Fruit fly (Drosophila melanogaster) whole organism, embryonic: ENCODE results near the gene CG1246.

Experiments used
- Aef1 ChIP-seq: fragments of 200-800 bp; sonication (Bioruptor generic); IDR thresholded peaks from 3 replicates; pipeline ENCODE4 v1.3.6; 2022; ENCODE audit warnings: missing biosample characterization, missing genetic modification characterization
- Atf-2 ChIP-seq: fragments of 200-800 bp; sonication (Bioruptor generic); optimal IDR thresholded peaks from 2 replicates; lab custom pipeline; 2016; ENCODE audit warnings: missing biosample characterization, missing genetic modification characterization
- BtbVII ChIP-seq: fragments of 200-800 bp; sonication (Bioruptor generic); optimal IDR thresholded peaks from 3 replicates; lab custom pipeline; 2017; ENCODE audit warnings: missing biosample characterization, mild to moderate bottlenecking, missing genetic modification characterization
- CG10274 ChIP-seq: fragments of 200-800 bp; sonication (Bioruptor generic); optimal IDR thresholded peaks from 3 replicates; lab custom pipeline; 2017; ENCODE audit warnings: missing biosample characterization, mild to moderate bottlenecking, missing genetic modification characterization
- CG10431 ChIP-seq: fragments of 200-800 bp; sonication (Bioruptor generic); optimal IDR thresholded peaks from 3 replicates; lab custom pipeline; 2018; ENCODE audit warnings: missing biosample characterization, mild to moderate bottlenecking, missing genetic modification characterization
- CG10979 ChIP-seq: fragments of 200-800 bp; sonication (Bioruptor generic); optimal IDR thresholded peaks from 2 replicates; lab custom pipeline; 2018; ENCODE audit warnings: missing biosample characterization, mild to moderate bottlenecking, missing genetic modification characterization, moderate library complexity
- CG12744 ChIP-seq: fragments of 200-800 bp; sonication (Bioruptor generic); optimal IDR thresholded peaks from 2 replicates; lab custom pipeline; 2016; ENCODE audit warnings: missing biosample characterization, missing genetic modification characterization
- CG15269 ChIP-seq: fragments of 200-800 bp; sonication (Bioruptor generic); optimal IDR thresholded peaks from 2 replicates; lab custom pipeline; 2018; ENCODE audit warnings: missing biosample characterization, mild to moderate bottlenecking, missing genetic modification characterization, moderate library complexity
- CG17612 ChIP-seq: fragments of 200-800 bp; sonication (Bioruptor generic); IDR thresholded peaks from 2 replicates; pipeline ENCODE4 v1.3.6; 2022; ENCODE audit warnings: missing biosample characterization, missing genetic modification characterization
- CG17829 ChIP-seq: fragments of 200-800 bp; optimal IDR thresholded peaks from 2 replicates; lab custom pipeline; 2019; ENCODE audit warnings: missing biosample characterization, mild to moderate bottlenecking, missing genetic modification characterization, moderate library complexity
- CG1832 ChIP-seq: fragments of 200-800 bp; sonication (Bioruptor generic); optimal IDR thresholded peaks from 2 replicates; lab custom pipeline; 2017; ENCODE audit warnings: missing biosample characterization, mild to moderate bottlenecking, missing genetic modification characterization, inconsistent platforms
- CG2712 ChIP-seq: fragments of 200-800 bp; optimal IDR thresholded peaks from 3 replicates; lab custom pipeline; 2019; ENCODE audit warnings: missing biosample characterization, mild to moderate bottlenecking, missing genetic modification characterization, moderate library complexity
- CG2875 ChIP-seq: fragments of 200-800 bp; sonication (Bioruptor generic); optimal IDR thresholded peaks from 2 replicates; lab custom pipeline; 2017; ENCODE audit warnings: missing biosample characterization, mild to moderate bottlenecking, missing genetic modification characterization, missing genetic modification reagents
- CG34422 ChIP-seq: fragments of 200-800 bp; sonication (Bioruptor generic); IDR thresholded peaks from 3 replicates; pipeline ENCODE4 v1.3.6; 2022; ENCODE audit warnings: missing biosample characterization, missing genetic modification characterization
- CG4360 ChIP-seq: fragments of 200-800 bp; sonication (Bioruptor generic); IDR thresholded peaks from 2 replicates; pipeline ENCODE4 v1.3.6; 2022; ENCODE audit warnings: missing biosample characterization, missing genetic modification characterization
- CG43689 ChIP-seq: fragments of 200-800 bp; sonication (Bioruptor generic); IDR thresholded peaks from 2 replicates; pipeline ENCODE4 v1.3.6; 2022; ENCODE audit warnings: missing biosample characterization, missing genetic modification characterization
- CG7372 ChIP-seq: fragments of 200-800 bp; sonication (Bioruptor generic); IDR thresholded peaks from 2 replicates; pipeline ENCODE4 v1.3.6; 2022; ENCODE audit warnings: missing biosample characterization, missing genetic modification characterization
- D ChIP-seq, 2 experiments: fragments of 200-800 bp in 1 of 2; fragments of >200 bp in 1 of 2; sonication (Bioruptor generic) in 1 of 2; optimal IDR thresholded peaks; 2 replicates in 1 of 2; 3 replicates in 1 of 2; lab custom pipeline; 2017; ENCODE audit warnings: mild to moderate bottlenecking in 1 of 2, missing biosample characterization in 1 of 2, missing genetic modification characterization in 1 of 2, missing genetic modification reagents in 1 of 2
- D19A ChIP-seq: fragments of 200-800 bp; optimal IDR thresholded peaks from 3 replicates; lab custom pipeline; 2019; ENCODE audit warnings: missing biosample characterization, mild to moderate bottlenecking, missing genetic modification characterization, moderate library complexity
- Dad ChIP-seq: fragments of 200-800 bp; sonication (Bioruptor generic); optimal IDR thresholded peaks from 3 replicates; lab custom pipeline; 2016; ENCODE audit warnings: missing biosample characterization, missing genetic modification characterization
- Dbx ChIP-seq: fragments of 200-800 bp; sonication (Bioruptor generic); IDR thresholded peaks from 3 replicates; pipeline ENCODE4 v1.3.6; 2022; ENCODE audit warnings: missing biosample characterization, missing genetic modification characterization
- Deaf1 ChIP-seq: fragments of 200-800 bp; optimal IDR thresholded peaks from 3 replicates; lab custom pipeline; 2019; ENCODE audit warnings: missing biosample characterization, mild to moderate bottlenecking, missing genetic modification characterization, moderate library complexity
- Dp ChIP-seq: fragments of 200-800 bp; sonication (Bioruptor generic); optimal IDR thresholded peaks from 2 replicates; lab custom pipeline; 2018; ENCODE audit warnings: missing biosample characterization, mild to moderate bottlenecking, missing genetic modification characterization, moderate library complexity
- Eip74EF ChIP-seq, 2 experiments: fragments of 200-800 bp in 1 of 2; fragments of >200 bp in 1 of 2; sonication (Bioruptor generic) in 1 of 2; optimal IDR thresholded peaks; 2 replicates each; lab custom pipeline; 2017 to 2019; ENCODE audit warnings: missing biosample characterization in 2 of 2, missing genetic modification characterization in 2 of 2, mild to moderate bottlenecking in 1 of 2, moderate library complexity in 1 of 2
- H2.0 ChIP-seq: fragments of 200-800 bp; sonication (Bioruptor generic); IDR thresholded peaks from 2 replicates; pipeline ENCODE4 v1.3.6; 2022; ENCODE audit warnings: missing biosample characterization, missing genetic modification characterization
- HLHmδ ChIP-seq: fragments of 200-800 bp; sonication (Bioruptor generic); optimal IDR thresholded peaks from 2 replicates; lab custom pipeline; 2018; ENCODE audit warnings: missing biosample characterization, mild to moderate bottlenecking, missing genetic modification characterization, moderate library complexity
- Meics ChIP-seq: fragments of 200-800 bp; sonication (Bioruptor generic); optimal IDR thresholded peaks from 2 replicates; lab custom pipeline; 2017; ENCODE audit warnings: missing biosample characterization, mild to moderate bottlenecking, missing genetic modification characterization
- Rfx ChIP-seq: fragments of 200-800 bp; sonication (Bioruptor generic); IDR thresholded peaks from 2 replicates; pipeline ENCODE4 v1.3.6; 2022; ENCODE audit warnings: missing biosample characterization, missing genetic modification characterization
- Rx ChIP-seq: fragments of 200-800 bp; sonication (Bioruptor generic); IDR thresholded peaks from 2 replicates; pipeline ENCODE4 v1.3.6; 2022; ENCODE audit warnings: missing biosample characterization, missing genetic modification characterization
- Sox100B ChIP-seq: fragments of 200-800 bp; sonication (Bioruptor generic); optimal IDR thresholded peaks from 3 replicates; lab custom pipeline; 2018; ENCODE audit warnings: missing biosample characterization, mild to moderate bottlenecking, missing genetic modification characterization
- Ssrp ChIP-seq: fragments of 200-800 bp; sonication (Bioruptor generic); optimal IDR thresholded peaks from 2 replicates; lab custom pipeline; 2018; ENCODE audit warnings: missing biosample characterization, mild to moderate bottlenecking, missing genetic modification characterization, moderate library complexity
- chinmo ChIP-seq: fragments of 200-800 bp; sonication (Bioruptor generic); IDR thresholded peaks from 4 replicates; pipeline ENCODE4 v1.3.6; 2022; ENCODE audit warnings: missing biosample characterization, missing genetic modification characterization; ENCODE audit not compliant: partially characterized antibody
- crol ChIP-seq: fragments of 200-800 bp; sonication (Bioruptor generic); IDR thresholded peaks from 2 replicates; pipeline ENCODE4 v1.3.6; 2022; ENCODE audit warnings: missing biosample characterization, missing genetic modification characterization
- dimm ChIP-seq: fragments of 200-800 bp; sonication (Bioruptor generic); IDR thresholded peaks from 2 replicates; pipeline ENCODE4 v1.3.6; 2022; ENCODE audit warnings: missing biosample characterization, missing genetic modification characterization
- dm ChIP-seq: fragments of 200-800 bp; sonication (Bioruptor generic); optimal IDR thresholded peaks from 3 replicates; lab custom pipeline; 2016; ENCODE audit warnings: missing biosample characterization, missing genetic modification characterization
- ems ChIP-seq: fragments of 200-800 bp; sonication (Bioruptor generic); optimal IDR thresholded peaks from 3 replicates; lab custom pipeline; 2016; ENCODE audit warnings: missing biosample characterization, missing genetic modification characterization
- ewg ChIP-seq: fragments of 200-800 bp; sonication (Bioruptor generic); optimal IDR thresholded peaks from 3 replicates; lab custom pipeline; 2017; ENCODE audit warnings: mild to moderate bottlenecking, missing biosample characterization, missing genetic modification reagents, missing genetic modification characterization
- fd3F ChIP-seq: fragments of 200-800 bp; sonication (Bioruptor generic); optimal IDR thresholded peaks from 2 replicates; lab custom pipeline; 2018; ENCODE audit warnings: missing biosample characterization, mild to moderate bottlenecking, missing genetic modification characterization, moderate library complexity
- hkb ChIP-seq, 2 experiments: fragments of 200-800 bp in 1 of 2; fragments of >200 bp in 1 of 2; sonication (Bioruptor generic) in 1 of 2; IDR thresholded peaks in 1 of 2; optimal IDR thresholded peaks in 1 of 2; 2 replicates each; pipeline versions ENCODE4 v1.3.6 to Lab custom; 2017 to 2022; ENCODE audit warnings: missing biosample characterization in 1 of 2, missing genetic modification characterization in 1 of 2
- nerfin-1 ChIP-seq: fragments of 200-800 bp; sonication (Bioruptor generic); optimal IDR thresholded peaks from 3 replicates; lab custom pipeline; 2019; ENCODE audit warnings: missing biosample characterization, mild to moderate bottlenecking, missing genetic modification characterization, moderate library complexity
- pfk ChIP-seq: fragments of 200-800 bp; sonication (Bioruptor generic); optimal IDR thresholded peaks from 2 replicates; lab custom pipeline; 2018; ENCODE audit warnings: missing biosample characterization, mild to moderate bottlenecking, missing genetic modification characterization, moderate library complexity
- repo ChIP-seq: fragments of 200-800 bp; sonication (Bioruptor generic); optimal IDR thresholded peaks from 2 replicates; lab custom pipeline; 2016; ENCODE audit warnings: missing biosample characterization, missing genetic modification characterization
- row ChIP-seq: fragments of 200-800 bp; sonication (Bioruptor generic); IDR thresholded peaks from 3 replicates; pipeline ENCODE4 v1.3.6; 2022; ENCODE audit warnings: missing biosample characterization, missing genetic modification characterization
- salm ChIP-seq: fragments of 200-800 bp; sonication (Bioruptor generic); optimal IDR thresholded peaks from 2 replicates; lab custom pipeline; 2018; ENCODE audit warnings: missing biosample characterization, mild to moderate bottlenecking, missing genetic modification characterization
- sens-2 ChIP-seq: fragments of 200-800 bp; sonication (Bioruptor generic); IDR thresholded peaks from 2 replicates; pipeline ENCODE4 v1.3.6; 2022; ENCODE audit warnings: missing biosample characterization, missing genetic modification characterization
- slbo ChIP-seq: fragments of 200-800 bp; sonication (Bioruptor generic); IDR thresholded peaks from 2 replicates; pipeline ENCODE4 v1.3.6; 2022; ENCODE audit warnings: missing biosample characterization, missing genetic modification characterization
- unpg ChIP-seq: fragments of 200-800 bp; sonication (Bioruptor generic); optimal IDR thresholded peaks from 3 replicates; lab custom pipeline; 2018; ENCODE audit warnings: missing biosample characterization, mild to moderate bottlenecking, missing genetic modification characterization, moderate library complexity

CG1246 gene

dm6 chr3L:2636023-2636968 lies 11.6 kb upstream of the CG1246 start (continued):
- no peak for TF ChIP-seq Sox100B (GFP tag; lab: Kevin White, UChicago)
- no peak for TF ChIP-seq hkb (optimal IDR thresholded peaks at IDR 0.05; lab: Kevin White, UChicago)
- peak; percentile 44; the same call in 1 of the 2 replicates for TF ChIP-seq hkb (GFP tag; IDR thresholded peaks at IDR 0.05; lab: Robert Waterston, UW)
- peak; percentile 29 for TF ChIP-seq CG2712 (tag; lab: Kevin White, UChicago)
- peak; percentile 30 for TF ChIP-seq Meics (GFP tag; lab: Kevin White, UChicago)
- TF ChIP-seq HLHmδ: no peak
- no peak for TF ChIP-seq CG1832 (GFP tag; lab: Kevin White, UChicago)
- TF ChIP-seq ewg (GFP tag; lab: Kevin White, UChicago): peak; percentile 6
- TF ChIP-seq nerfin-1 (tag; lab: Kevin White, UChicago): no peak
- TF ChIP-seq pfk (GFP tag; lab: Kevin White, UChicago): no peak
- no peak for TF ChIP-seq ems (GFP tag; lab: Kevin White, UChicago)
- no peak for TF ChIP-seq Atf-2
- TF ChIP-seq crol (GFP tag; lab: Robert Waterston, UW): peak; percentile 87
- TF ChIP-seq CG43689: no peak
- TF ChIP-seq CG10431 (GFP tag; lab: Kevin White, UChicago): no peak
- no peak for TF ChIP-seq repo (GFP tag; lab: Kevin White, UChicago)
- TF ChIP-seq CG7372 (GFP tag; lab: Robert Waterston, UW): no peak
- TF ChIP-seq CG4360 (GFP tag; lab: Robert Waterston, UW): peak; percentile 94
- peak; percentile 23; the same call in 1 of the 3 replicates for TF ChIP-seq row (GFP tag; lab: Robert Waterston, UW)
- TF ChIP-seq Rfx: peak; percentile 46
- TF ChIP-seq CG10979 (tag; lab: Kevin White, UChicago): peak; percentile 29
- TF ChIP-seq Ssrp (tag; lab: Kevin White, UChicago): no peak
- no peak for TF ChIP-seq unpg (GFP tag; lab: Kevin White, UChicago)
- TF ChIP-seq CG15269: peak; percentile 26
- peak; percentile 52; the same call in 1 of the 3 replicates for TF ChIP-seq CG34422
- TF ChIP-seq CG17829 (tag; lab: Kevin White, UChicago): peak; percentile 12
- no peak for TF ChIP-seq CG17612 (GFP tag; lab: Robert Waterston, UW)
- TF ChIP-seq BtbVII (GFP tag; lab: Kevin White, UChicago): peak; percentile 16
- no peak for TF ChIP-seq dm (GFP tag; lab: Kevin White, UChicago)
- peak; percentile 69; the same call in 1 of the 4 replicates for TF ChIP-seq chinmo
- no peak for TF ChIP-seq H2.0
- no peak for TF ChIP-seq dimm
- no peak for TF ChIP-seq Eip74EF (GFP tag; optimal IDR thresholded peaks at IDR 0.05; lab: Kevin White, UChicago)
- TF ChIP-seq Rx (GFP tag; lab: Robert Waterston, UW): no peak
- TF ChIP-seq sens-2 (GFP tag; lab: Robert Waterston, UW): no peak
- peak; percentile 22 for TF ChIP-seq D19A (tag; lab: Kevin White, UChicago)
- TF ChIP-seq Dp: no peak
- TF ChIP-seq salm: no peak
- TF ChIP-seq CG10274 (GFP tag; lab: Kevin White, UChicago): no peak
- TF ChIP-seq CG12744 (GFP tag; lab: Kevin White, UChicago): no peak
- no peak for TF ChIP-seq Dad (GFP tag; lab: Kevin White, UChicago)
- no peak for TF ChIP-seq D (optimal IDR thresholded peaks at IDR 0.05; lab: Kevin White, UChicago)
- TF ChIP-seq D (GFP tag; optimal IDR thresholded peaks at IDR 0.05; lab: Kevin White, UChicago): no peak
- TF ChIP-seq fd3F (GFP tag; lab: Kevin White, UChicago): no peak
- TF ChIP-seq Deaf1 (tag; lab: Kevin White, UChicago): peak; percentile 63
- peak; percentile 51; the same call in 2 of the 3 replicates for TF ChIP-seq Aef1 (GFP tag; lab: Robert Waterston, UW)
- no peak for TF ChIP-seq CG2875 (GFP tag; lab: Kevin White, UChicago)
- peak; percentile 18; the same call in 1 of the 3 replicates for TF ChIP-seq Dbx (GFP tag; lab: Robert Waterston, UW)
- TF ChIP-seq slbo (GFP tag; lab: Robert Waterston, UW): peak; percentile 26; the same call in 1 of the 2 replicates
